Fruit fly (Drosophila melanogaster): ENCODE data around the gene Cnx14D.

dm6 chrX:16525315-16525714, at the start of gene Cnx14D:
- TF ChIP-seq rn (GFP tag; IDR thresholded peaks at IDR 0.05) (no peak), Snoo (tag; optimal IDR thresholded peaks at IDR 0.05) (no peak), Pif1B (GFP tag; optimal IDR thresholded peaks at IDR 0.05) (no peak), CG17806 (tag; optimal IDR thresholded peaks at IDR 0.05) (no peak), CG13204 (GFP tag; optimal IDR thresholded peaks at IDR 0.05) (no peak), CG4496 (GFP tag; IDR thresholded peaks at IDR 0.05) (no peak), CG12605 (GFP tag; IDR thresholded peaks at IDR 0.05) (no peak), CG8159 (tag; optimal IDR thresholded peaks at IDR 0.05) (no peak)

All from whole organism, pupa.